Worm (Caenorhabditis elegans): Measurements from ENCODE around the gene attf-2.

ce11 chrV:7234726-7235125 lies 38.8 kb upstream of the attf-2 start, which contains the start of gene C05C8.5:
- TF ChIP-seq ztf-11 (tag; optimal IDR thresholded peaks at IDR 0.05) (no peak), elt-1 (tag; optimal IDR thresholded peaks at IDR 0.05; ENCODE audit: borderline replicate concordance, insufficient read depth) (no peak), drap-1 (GFP tag; optimal IDR thresholded peaks at IDR 0.05) (no peak), snpc-4 (tag; optimal IDR thresholded peaks at IDR 0.05) (no peak), unc-39 (tag; optimal IDR thresholded peaks at IDR 0.05) (no peak), nhr-237 (tag; optimal IDR thresholded peaks at IDR 0.05) (no peak), mep-1 (tag; optimal IDR thresholded peaks at IDR 0.05) (no peak)

Data from whole organism, mixed stage, embryonic.